Fruit fly (Drosophila melanogaster): ENCODE data around the gene ush.

The ush gene

dm6 chr2L:540572-541210 lies 64.7 kb downstream of the ush start (continued):
- peak; percentile 54 for TF ChIP-seq pho (GFP tag; optimal IDR thresholded peaks at IDR 0.05)
- TF ChIP-seq HmgD (GFP tag; optimal IDR thresholded peaks at IDR 0.05) = peak; percentile 41
- TF ChIP-seq CG12219 (GFP tag; optimal IDR thresholded peaks at IDR 0.05) = peak; percentile 30
- TF ChIP-seq CG12769 (tag; optimal IDR thresholded peaks at IDR 0.05) = peak; percentile 94
- TF ChIP-seq CG15601 (tag; optimal IDR thresholded peaks at IDR 0.05) = peak; percentile 45
- peak; percentile 19 for TF ChIP-seq CG4328 (GFP tag; optimal IDR thresholded peaks at IDR 0.05)
- TF ChIP-seq CG4854 (GFP tag; optimal IDR thresholded peaks at IDR 0.05) = no peak
- no peak for TF ChIP-seq CG30403 (GFP tag; optimal IDR thresholded peaks at IDR 0.05)
- TF ChIP-seq Antp (GFP tag; optimal IDR thresholded peaks at IDR 0.05) = no peak
- TF ChIP-seq Hey (tag; optimal IDR thresholded peaks at IDR 0.05) = no peak
- TF ChIP-seq sob (GFP tag; IDR thresholded peaks at IDR 0.05) = 0 out of 2 replicates have a peak, but pooled peaks have one; percentile 21
- peak; percentile 51; the same call in 1 of the 3 replicates for TF ChIP-seq so (GFP tag; IDR thresholded peaks at IDR 0.05)
- no peak for TF ChIP-seq CG7963 (GFP tag; IDR thresholded peaks at IDR 0.05; ENCODE audit: partially characterized antibody)
- no peak for TF ChIP-seq CG8089 (GFP tag; optimal IDR thresholded peaks at IDR 0.05)
- TF ChIP-seq CG5180 (GFP tag; optimal IDR thresholded peaks at IDR 0.05) = no peak
- no peak for TF ChIP-seq Doc2 (GFP tag; IDR thresholded peaks at IDR 0.05)
- TF ChIP-seq Myb (GFP tag; optimal IDR thresholded peaks at IDR 0.05) = peak; percentile 100
- peak; percentile 46 for TF ChIP-seq salm (tag; optimal IDR thresholded peaks at IDR 0.05)
- peak; percentile 69 for TF ChIP-seq unc-4 (GFP tag; IDR thresholded peaks at IDR 0.05; ENCODE audit: partially characterized antibody)
- no peak for TF ChIP-seq CG6689 (GFP tag; IDR thresholded peaks at IDR 0.05)
- peak; percentile 21 for TF ChIP-seq CG1233 (GFP tag; optimal IDR thresholded peaks at IDR 0.05)
- no peak for TF ChIP-seq fd102C (GFP tag; optimal IDR thresholded peaks at IDR 0.05)
- TF ChIP-seq bowl (GFP tag; IDR thresholded peaks at IDR 0.05) = no peak
- no peak for TF ChIP-seq Elba2 (GFP tag; optimal IDR thresholded peaks at IDR 0.05)
- TF ChIP-seq C15 (GFP tag; IDR thresholded peaks at IDR 0.05) = no peak
- peak; percentile 21 for TF ChIP-seq Mes4 (GFP tag; optimal IDR thresholded peaks at IDR 0.05)
- TF ChIP-seq cwo (GFP tag; optimal IDR thresholded peaks at IDR 0.05) = no peak
- no peak for TF ChIP-seq z (GFP tag; IDR thresholded peaks at IDR 0.05)
- TF ChIP-seq Ets65A (GFP tag) = peak; percentile 62
- TF ChIP-seq row (GFP tag; IDR thresholded peaks at IDR 0.05) = no peak
- peak; percentile 23; the same call in 1 of the 3 replicates for TF ChIP-seq CG11560 (tag; IDR thresholded peaks at IDR 0.05)
- TF ChIP-seq unpg (GFP tag; optimal IDR thresholded peaks at IDR 0.05) = peak; percentile 19
- TF ChIP-seq pros (GFP tag; optimal IDR thresholded peaks at IDR 0.05) = peak; percentile 93
- no peak for TF ChIP-seq Atf3 (GFP tag; optimal IDR thresholded peaks at IDR 0.05)
- TF ChIP-seq insv (GFP tag; optimal IDR thresholded peaks at IDR 0.05) = peak in 1 of 2 experiments; percentile 43
- no peak for TF ChIP-seq psq (GFP tag; optimal IDR thresholded peaks at IDR 0.05)
- TF ChIP-seq mirr (GFP tag; optimal IDR thresholded peaks at IDR 0.05) = peak; percentile 37
- peak; percentile 37; the same call in 2 of the 3 replicates for TF ChIP-seq Opbp (GFP tag; IDR thresholded peaks at IDR 0.05; ENCODE audit: partially characterized antibody)
- 0 out of 2 replicates have a peak, but pooled peaks have one; percentile 21 for TF ChIP-seq sim (GFP tag; IDR thresholded peaks at IDR 0.05)
- no peak for TF ChIP-seq CG14050 (GFP tag; IDR thresholded peaks at IDR 0.05)
- peak in 1 of 2 experiments; percentile 11 for TF ChIP-seq chif (GFP tag; optimal IDR thresholded peaks at IDR 0.05)
- peak; percentile 82 for TF ChIP-seq Ets97D (GFP tag; optimal IDR thresholded peaks at IDR 0.05)
- TF ChIP-seq Six4 (GFP tag; optimal IDR thresholded peaks at IDR 0.05) = no peak
- no peak for TF ChIP-seq Lim3 (GFP tag; IDR thresholded peaks at IDR 0.05)
- no peak for TF ChIP-seq CG12942 (GFP tag; optimal IDR thresholded peaks at IDR 0.05)
- TF ChIP-seq ATbp (GFP tag; optimal IDR thresholded peaks at IDR 0.05) = no peak
- TF ChIP-seq tup (GFP tag; optimal IDR thresholded peaks at IDR 0.05) = no peak
- TF ChIP-seq Scr (GFP tag; IDR thresholded peaks at IDR 0.05; ENCODE audit: partially characterized antibody) = peak; percentile 63
- TF ChIP-seq H15 (GFP tag; IDR thresholded peaks at IDR 0.05) = no peak
- TF ChIP-seq slbo (GFP tag; IDR thresholded peaks at IDR 0.05) = no peak; the same call in 1 of the 2 replicates

All from whole organism, embryonic.